Worm (Caenorhabditis elegans) whole organism, late embryonic: ENCODE results near the gene sax-7.

Experiments used
- ceh-22 ChIP-seq: sonication (generic microtip); optimal IDR thresholded peaks from 2 replicates; lab custom pipeline; 2017; ENCODE audit warnings: missing biosample characterization, missing genetic modification characterization
- elt-2 ChIP-seq: sonication (generic microtip); optimal IDR thresholded peaks from 2 replicates; lab custom pipeline; 2016; ENCODE audit warnings: missing genetic modification reagents, missing genetic modification characterization, missing compliant biosample characterization
- ets-4 ChIP-seq: sonication (generic microtip); optimal IDR thresholded peaks from 2 replicates; lab custom pipeline; 2016; ENCODE audit warnings: missing genetic modification characterization, missing compliant biosample characterization
- fkh-6 ChIP-seq: sonication (generic microtip); optimal IDR thresholded peaks from 2 replicates; lab custom pipeline; 2016; ENCODE audit warnings: missing genetic modification characterization, missing compliant biosample characterization
- nhr-11 ChIP-seq: fragments of 150-350 bp; optimal IDR thresholded peaks from 2 replicates; lab custom pipeline; 2014; ENCODE audit warnings: missing biosample characterization, missing genetic modification characterization
- pag-3 ChIP-seq: sonication (generic microtip); optimal IDR thresholded peaks from 2 replicates; lab custom pipeline; 2016; ENCODE audit warnings: missing compliant biosample characterization, missing genetic modification characterization, borderline replicate concordance
- pha-2 ChIP-seq: sonication (generic microtip); optimal IDR thresholded peaks from 2 replicates; lab custom pipeline; 2017; ENCODE audit warnings: mild to moderate bottlenecking, missing genetic modification characterization, missing compliant biosample characterization
- pha-4 ChIP-seq: fragments of 150-350 bp; optimal IDR thresholded peaks from 2 replicates; lab custom pipeline; 2018; ENCODE audit warnings: missing biosample characterization, missing genetic modification reagents, missing genetic modification characterization
- rnt-1 ChIP-seq: sonication (generic microtip); optimal IDR thresholded peaks from 2 replicates; lab custom pipeline; 2016; ENCODE audit warnings: missing genetic modification characterization, missing compliant biosample characterization
- unc-86 ChIP-seq: sonication (generic microtip); optimal IDR thresholded peaks from 2 replicates; lab custom pipeline; 2016; ENCODE audit warnings: missing genetic modification characterization, missing compliant biosample characterization

DNA sequence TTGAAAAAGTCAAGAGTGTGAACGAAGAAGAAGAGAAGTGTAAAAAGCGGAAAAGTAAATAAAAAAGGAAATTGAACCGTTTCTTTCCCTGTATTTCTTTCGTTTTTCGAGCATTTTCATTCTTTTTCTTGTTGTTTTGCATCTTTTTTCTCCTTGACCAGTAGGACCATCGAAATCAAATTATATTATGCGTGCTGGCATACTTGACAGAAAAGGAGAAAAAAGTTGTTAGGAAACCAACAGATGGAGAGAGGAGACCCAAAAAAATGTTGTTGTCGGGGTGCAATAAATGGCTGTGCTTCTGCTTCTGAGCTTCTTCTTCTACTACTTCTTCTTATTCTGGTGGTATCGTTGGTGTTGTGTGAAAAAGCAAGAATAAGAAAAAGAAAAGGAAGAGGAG is 8.5 kb upstream of the sax-7 start:
- TF ChIP-seq fkh-6 (tag; lab: Kevin White, UChicago) (no peak), rnt-1 (tag; lab: Kevin White, UChicago) (no peak), ceh-22 (no peak), ets-4 (no peak), pha-2 (tag; lab: Kevin White, UChicago) (no peak), pha-4 (tag; lab: Kevin White, UChicago) (no peak), nhr-11 (tag; lab: Kevin White, UChicago) (no peak), pag-3 (tag; lab: Kevin White, UChicago) (no peak), elt-2 (tag; lab: Kevin White, UChicago) (no peak), unc-86 (no peak)
